Fruit fly (Drosophila melanogaster): ENCODE data around the gene CG3213.
A peak's percentile ranks its signal among the peaks of the same experiment; 100 is the strongest.

The CG3213 gene

DNA sequence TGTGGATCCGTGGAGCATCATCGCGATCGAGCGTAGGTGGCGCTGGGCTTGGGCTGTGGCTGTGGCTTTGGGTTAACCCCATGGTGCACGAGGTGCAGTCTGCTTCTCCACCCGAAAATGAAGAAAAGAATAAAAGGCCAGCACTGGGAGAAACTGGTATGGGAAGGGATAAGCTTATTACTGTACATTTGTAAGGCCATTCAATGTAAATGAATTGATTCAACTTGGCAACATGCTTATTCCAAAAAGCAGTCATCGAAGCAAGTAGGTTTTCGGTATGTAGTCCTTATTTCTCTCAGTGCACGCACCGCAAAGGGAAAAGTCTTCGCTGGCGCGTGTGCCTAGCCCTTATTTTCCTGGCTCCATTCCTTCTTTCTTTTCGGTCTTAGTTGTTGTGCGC lies 47.1 kb upstream of the CG3213 start (continued):
- peak; percentile 45 for TF ChIP-seq CG11504 (tag; optimal IDR thresholded peaks at IDR 0.05)
- peak; percentile 43 for TF ChIP-seq trem (tag; optimal IDR thresholded peaks at IDR 0.05)
- TF ChIP-seq CG7839 (tag; optimal IDR thresholded peaks at IDR 0.05) = peak; percentile 53
- no peak for TF ChIP-seq Scr (GFP tag; IDR thresholded peaks at IDR 0.05; ENCODE audit: partially characterized antibody)
- TF ChIP-seq CG1233 (GFP tag; optimal IDR thresholded peaks at IDR 0.05) = peak; percentile 35
- no peak for TF ChIP-seq jigr1 (GFP tag; IDR thresholded peaks at IDR 0.05)
- TF ChIP-seq CG8388 (GFP tag; optimal IDR thresholded peaks at IDR 0.05) = peak; percentile 20
- TF ChIP-seq row (GFP tag; IDR thresholded peaks at IDR 0.05) = peak; percentile 56
- no peak for TF ChIP-seq crol (GFP tag; IDR thresholded peaks at IDR 0.05)
- TF ChIP-seq onecut (GFP tag; IDR thresholded peaks at IDR 0.05) = 0 out of 2 replicates have a peak, but pooled peaks have one; percentile 21
- TF ChIP-seq CG16815 (GFP tag; optimal IDR thresholded peaks at IDR 0.05) = peak; percentile 24
- no peak for TF ChIP-seq CG5953 (GFP tag; IDR thresholded peaks at IDR 0.05)
- peak; percentile 19 for TF ChIP-seq kni (GFP tag; optimal IDR thresholded peaks at IDR 0.05)
- peak; percentile 41 for TF ChIP-seq CG2678 (tag; optimal IDR thresholded peaks at IDR 0.05)
- TF ChIP-seq CG43689 (GFP tag; IDR thresholded peaks at IDR 0.05) = no peak
- no peak for TF ChIP-seq CG10209 (GFP tag; optimal IDR thresholded peaks at IDR 0.05)
- TF ChIP-seq wor (GFP tag; IDR thresholded peaks at IDR 0.05) = no peak
- TF ChIP-seq Fer2 (tag; optimal IDR thresholded peaks at IDR 0.05) = no peak
- peak; percentile 39 for TF ChIP-seq pum (GFP tag; optimal IDR thresholded peaks at IDR 0.05)
- TF ChIP-seq CG4820 (GFP tag; optimal IDR thresholded peaks at IDR 0.05) = peak; percentile 41
- no peak for TF ChIP-seq CG11247 (GFP tag; IDR thresholded peaks at IDR 0.05)
- no peak for TF ChIP-seq Hmr (GFP tag; optimal IDR thresholded peaks at IDR 0.05)
- TF ChIP-seq Ada2b (GFP tag; IDR thresholded peaks at IDR 0.05) = no peak
- no peak for TF ChIP-seq rib (GFP tag; IDR thresholded peaks at IDR 0.05)
- TF ChIP-seq nom (GFP tag; optimal IDR thresholded peaks at IDR 0.05) = peak; percentile 4
- peak; percentile 33 for TF ChIP-seq Ssrp (tag; optimal IDR thresholded peaks at IDR 0.05)
- TF ChIP-seq zfh1 (GFP tag; IDR thresholded peaks at IDR 0.05) = peak; percentile 81
- 0 out of 2 replicates have a peak, but pooled peaks have one; percentile 28 for TF ChIP-seq ttk (GFP tag; IDR thresholded peaks at IDR 0.05)
- peak; percentile 30 for TF ChIP-seq jing (GFP tag; optimal IDR thresholded peaks at IDR 0.05)
- TF ChIP-seq gsb-n (tag; optimal IDR thresholded peaks at IDR 0.05) = peak; percentile 41
- TF ChIP-seq CG2889 (GFP tag; IDR thresholded peaks at IDR 0.05) = no peak
- no peak for TF ChIP-seq cato (GFP tag; optimal IDR thresholded peaks at IDR 0.05; ENCODE audit: borderline replicate concordance)
- TF ChIP-seq repo (GFP tag; optimal IDR thresholded peaks at IDR 0.05) = peak; percentile 25
- TF ChIP-seq CG18764 (GFP tag; optimal IDR thresholded peaks at IDR 0.05) = peak; percentile 23
- TF ChIP-seq CG32772 (GFP tag; IDR thresholded peaks at IDR 0.05) = peak; percentile 45; the same call in 1 of the 2 replicates
- TF ChIP-seq CG15601 (tag; optimal IDR thresholded peaks at IDR 0.05) = peak; percentile 52
- TF ChIP-seq ranshi (GFP tag; IDR thresholded peaks at IDR 0.05) = peak; percentile 48; the same call in 1 of the 2 replicates
- TF ChIP-seq dmrt11E (tag; optimal IDR thresholded peaks at IDR 0.05) = peak; percentile 79
- 0 out of 2 replicates have a peak, but pooled peaks have one; percentile 11 for TF ChIP-seq HLH3B (GFP tag; IDR thresholded peaks at IDR 0.05)
- no peak for TF ChIP-seq yki (optimal IDR thresholded peaks at IDR 0.05)
- no peak for TF ChIP-seq lilli (GFP tag; optimal IDR thresholded peaks at IDR 0.05)
- TF ChIP-seq az2 (GFP tag; optimal IDR thresholded peaks at IDR 0.05) = peak; percentile 17
- peak; percentile 8 for TF ChIP-seq NC2α (GFP tag; optimal IDR thresholded peaks at IDR 0.05)
- peak; percentile 7 for TF ChIP-seq CG8944 (GFP tag; optimal IDR thresholded peaks at IDR 0.05)
- TF ChIP-seq CG4404 (GFP tag; IDR thresholded peaks at IDR 0.05) = peak; percentile 47; the same call in 1 of the 2 replicates
- TF ChIP-seq Mes4 (GFP tag; optimal IDR thresholded peaks at IDR 0.05) = peak; percentile 1
- TF ChIP-seq CG3838 (GFP tag; optimal IDR thresholded peaks at IDR 0.05) = no peak
- peak; percentile 54; the same call in 1 of the 2 replicates for TF ChIP-seq CG10959 (GFP tag; IDR thresholded peaks at IDR 0.05)
- TF ChIP-seq ac (GFP tag; optimal IDR thresholded peaks at IDR 0.05) = no peak
- peak; percentile 75 for TF ChIP-seq CG2712 (tag; optimal IDR thresholded peaks at IDR 0.05)
- peak; percentile 42; the same call in 1 of the 3 replicates for TF ChIP-seq otp (GFP tag; IDR thresholded peaks at IDR 0.05)
- TF ChIP-seq CG6689 (GFP tag; IDR thresholded peaks at IDR 0.05) = peak; percentile 46; the same call in 1 of the 2 replicates

Data from whole organism, embryonic.